Worm (Caenorhabditis elegans) whole organism, late embryonic: Measurements from ENCODE around the gene abu-2.

ENCODE experiments used
- K09A11.1 ChIP-seq: sonication (generic microtip); optimal IDR thresholded peaks from 2 replicates; lab custom pipeline; 2017; ENCODE audit warnings: antibody characterized with exemption, mild to moderate bottlenecking, missing genetic modification characterization, missing compliant biosample characterization; ENCODE audit not compliant: insufficient read depth
- T23F11.4 ChIP-seq: fragments of 200-800 bp; sonication (Bioruptor generic); optimal IDR thresholded peaks from 2 replicates; lab custom pipeline; 2018; ENCODE audit warnings: mild to moderate bottlenecking, missing genetic modification characterization, missing compliant biosample characterization
- ama-1 ChIP-seq: fragments of 150-350 bp; optimal IDR thresholded peaks from 2 replicates; lab custom pipeline; 2014
- ceh-30 ChIP-seq: fragments of 150-350 bp; optimal IDR thresholded peaks from 2 replicates; lab custom pipeline; 2014; ENCODE audit warnings: missing biosample characterization, missing genetic modification characterization
- ceh-9 ChIP-seq: sonication (generic microtip); optimal IDR thresholded peaks from 2 replicates; lab custom pipeline; 2016; ENCODE audit warnings: mild to moderate bottlenecking, missing genetic modification characterization, inconsistent platforms, missing compliant biosample characterization
- elt-2 ChIP-seq: sonication (generic microtip); optimal IDR thresholded peaks from 2 replicates; lab custom pipeline; 2016; ENCODE audit warnings: missing genetic modification reagents, missing genetic modification characterization, missing compliant biosample characterization
- eyg-1 ChIP-seq: sonication (generic microtip); optimal IDR thresholded peaks from 2 replicates; lab custom pipeline; 2016; ENCODE audit warnings: missing genotype, missing genetic modification characterization, missing compliant biosample characterization
- madf-2 ChIP-seq: sonication (generic microtip); optimal IDR thresholded peaks from 2 replicates; lab custom pipeline; 2017; ENCODE audit warnings: missing genetic modification characterization, missing compliant biosample characterization
- pag-3 ChIP-seq: sonication (generic microtip); optimal IDR thresholded peaks from 2 replicates; lab custom pipeline; 2016; ENCODE audit warnings: missing compliant biosample characterization, missing genetic modification characterization, borderline replicate concordance
- pha-2 ChIP-seq: sonication (generic microtip); optimal IDR thresholded peaks from 2 replicates; lab custom pipeline; 2017; ENCODE audit warnings: mild to moderate bottlenecking, missing genetic modification characterization, missing compliant biosample characterization
- pha-4 ChIP-seq: fragments of 150-350 bp; optimal IDR thresholded peaks from 2 replicates; lab custom pipeline; 2018; ENCODE audit warnings: missing biosample characterization, missing genetic modification reagents, missing genetic modification characterization
- rnt-1 ChIP-seq: sonication (generic microtip); optimal IDR thresholded peaks from 2 replicates; lab custom pipeline; 2016; ENCODE audit warnings: missing genetic modification characterization, missing compliant biosample characterization
- unc-86 ChIP-seq: sonication (generic microtip); optimal IDR thresholded peaks from 2 replicates; lab custom pipeline; 2016; ENCODE audit warnings: missing genetic modification characterization, missing compliant biosample characterization

- TF ChIP-seq madf-2 (tag; lab: Kevin White, UChicago): no peak
- no peak for TF ChIP-seq pha-2 (tag; lab: Kevin White, UChicago)
- no peak for TF ChIP-seq ceh-9 (tag; lab: Kevin White, UChicago)
- TF ChIP-seq pag-3 (tag; lab: Kevin White, UChicago): no peak
- TF ChIP-seq elt-2 (tag; lab: Kevin White, UChicago): no peak
- TF ChIP-seq unc-86: no peak
- TF ChIP-seq ceh-30: no peak
- TF ChIP-seq K09A11.1 (tag; lab: Kevin White, UChicago): no peak
- TF ChIP-seq eyg-1 (tag; lab: Kevin White, UChicago): no peak
- TF ChIP-seq rnt-1 (tag; lab: Kevin White, UChicago): no peak
- no peak for TF ChIP-seq pha-4 (tag; lab: Kevin White, UChicago)
- TF ChIP-seq T23F11.4 (GFP tag; lab: Kevin White, UChicago): no peak
- TF ChIP-seq ama-1 (lab: Kevin White, UChicago): no peak
Measured at ce11 chrX:1395793-1396192, 14.7 kb downstream of the abu-2 start.
